Worm (Caenorhabditis elegans) whole organism, L1 larva: ENCODE measurements around the gene fbxl-4.

Experiments
- ceh-90 ChIP-seq: sonication (generic microtip); optimal IDR thresholded peaks from 2 replicates; lab custom pipeline; 2016; ENCODE audit warnings: missing genetic modification characterization, missing compliant biosample characterization
- skn-1 ChIP-seq: fragments of 150-350 bp; optimal IDR thresholded peaks from 2 replicates; lab custom pipeline; 2014; ENCODE audit warnings: missing biosample characterization, missing genetic modification characterization

ce11 chrX:6609251-6609650 lies 20.7 kb downstream of the fbxl-4 start:
- no peak for TF ChIP-seq ceh-90 (tag; lab: Kevin White, UChicago)
- TF ChIP-seq skn-1 (tag; lab: Kevin White, UChicago): no peak
